Fruit fly (Drosophila melanogaster): Measurements from ENCODE around the gene CG5866.

The CG5866 gene

DNA sequence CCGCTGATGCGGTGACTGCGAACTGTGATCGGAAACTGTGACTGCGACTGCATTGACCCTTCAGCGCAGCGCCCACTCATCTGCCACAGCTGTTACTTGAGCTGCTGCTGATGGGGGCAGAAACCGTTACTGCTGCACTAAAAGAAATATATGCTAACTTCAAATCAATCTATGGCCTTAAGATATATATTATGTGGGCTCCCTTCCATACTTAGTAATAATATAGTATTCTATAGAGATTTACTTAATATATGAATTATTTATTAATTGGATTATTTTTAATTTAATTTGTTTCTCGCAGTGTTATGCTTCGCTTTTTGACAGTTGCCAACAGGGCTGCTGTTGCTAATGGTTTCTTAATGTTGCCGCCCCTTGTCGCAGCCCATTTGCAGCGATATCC lies 36.5 kb upstream of the CG5866 start (continued):
- TF ChIP-seq zf30C (GFP tag; optimal IDR thresholded peaks at IDR 0.05) (no peak), CG7987 (GFP tag; optimal IDR thresholded peaks at IDR 0.05) (no peak), CG17359 (tag; optimal IDR thresholded peaks at IDR 0.05) (no peak), CG10565 (GFP tag; optimal IDR thresholded peaks at IDR 0.05) (no peak), Dad (GFP tag; optimal IDR thresholded peaks at IDR 0.05) (no peak), CG7839 (tag; optimal IDR thresholded peaks at IDR 0.05) (peak; percentile 35), B-H1 (GFP tag; IDR thresholded peaks at IDR 0.05) (no peak), Hr78 (GFP tag; optimal IDR thresholded peaks at IDR 0.05) (no peak), CG10267 (tag; optimal IDR thresholded peaks at IDR 0.05) (no peak), CG1024 (GFP tag; IDR thresholded peaks at IDR 0.05) (peak; percentile 19; the same call in 1 of the 2 replicates), CG31388 (GFP tag; optimal IDR thresholded peaks at IDR 0.05) (no peak), CG17829 (tag; optimal IDR thresholded peaks at IDR 0.05) (no peak), al (GFP tag; IDR thresholded peaks at IDR 0.05) (0 out of 2 replicates have a peak, but pooled peaks have one; percentile 6), chif (GFP tag; optimal IDR thresholded peaks at IDR 0.05) (no peak), Xrp1 (GFP tag; IDR thresholded peaks at IDR 0.05) (peak; percentile 45), Chrac-16 (GFP tag; optimal IDR thresholded peaks at IDR 0.05) (no peak), CG14710 (tag; optimal IDR thresholded peaks at IDR 0.05) (no peak), unpg (GFP tag; optimal IDR thresholded peaks at IDR 0.05) (peak; percentile 12), bcd (GFP tag; optimal IDR thresholded peaks at IDR 0.05) (no peak), stwl (tag; optimal IDR thresholded peaks at IDR 0.05) (no peak), esg (GFP tag; conservative IDR thresholded peaks at IDR 0.05) (peak; percentile 51), CG4328 (GFP tag; optimal IDR thresholded peaks at IDR 0.05) (no peak), Dfd (GFP tag; optimal IDR thresholded peaks at IDR 0.05) (no peak), Dll (GFP tag; IDR thresholded peaks at IDR 0.05; ENCODE audit: partially characterized antibody) (no peak), dm (GFP tag; optimal IDR thresholded peaks at IDR 0.05) (no peak), CG13894 (tag; optimal IDR thresholded peaks at IDR 0.05) (no peak), peb (GFP tag; IDR thresholded peaks at IDR 0.05) (no peak), CG1603 (tag; optimal IDR thresholded peaks at IDR 0.05) (no peak), lov (optimal IDR thresholded peaks at IDR 0.05) (no peak), lov (GFP tag; IDR thresholded peaks at IDR 0.05) (no peak), CG1647 (GFP tag; optimal IDR thresholded peaks at IDR 0.05) (no peak), CG10147 (GFP tag; optimal IDR thresholded peaks at IDR 0.05) (no peak), gem (tag; optimal IDR thresholded peaks at IDR 0.05) (peak; percentile 45), CG18764 (GFP tag; optimal IDR thresholded peaks at IDR 0.05) (no peak), CG11560 (tag; IDR thresholded peaks at IDR 0.05) (0 out of 3 replicates have a peak, but pooled peaks have one; percentile 5), D19B (GFP tag; optimal IDR thresholded peaks at IDR 0.05) (no peak), Opbp (GFP tag; IDR thresholded peaks at IDR 0.05; ENCODE audit: partially characterized antibody) (no peak), pan (optimal IDR thresholded peaks at IDR 0.05) (no peak), pan (GFP tag; optimal IDR thresholded peaks at IDR 0.05 in 1 of 2, IDR thresholded peaks at IDR 0.05 in 1 of 2) (no peak), sug (tag; optimal IDR thresholded peaks at IDR 0.05) (no peak), CG11695 (GFP tag; IDR thresholded peaks at IDR 0.05) (no peak), CG4707 (GFP tag; optimal IDR thresholded peaks at IDR 0.05) (no peak), Gug (GFP tag; IDR thresholded peaks at IDR 0.05) (no peak), hth (optimal IDR thresholded peaks at IDR 0.05) (no peak), Blimp-1 (GFP tag; optimal IDR thresholded peaks at IDR 0.05) (peak; percentile 0), Ptx1 (GFP tag; IDR thresholded peaks at IDR 0.05) (0 out of 2 replicates have a peak, but pooled peaks have one; percentile 31), Dbx (GFP tag; IDR thresholded peaks at IDR 0.05) (no peak), seq (GFP tag; IDR thresholded peaks at IDR 0.05) (no peak), CG3407 (GFP tag; optimal IDR thresholded peaks at IDR 0.05) (no peak), CG2199 (GFP tag; IDR thresholded peaks at IDR 0.05) (no peak), Trl (optimal IDR thresholded peaks at IDR 0.05) (no peak), Trl (GFP tag; optimal IDR thresholded peaks at IDR 0.05) (no peak)
